Worm (Caenorhabditis elegans) whole organism, young adult: ENCODE data around the gene Y38C1AA.19.

Experiments
- F39B2.1 ChIP-seq: fragments of 200-800 bp; sonication (Bioruptor generic); IDR thresholded peaks from 2 replicates; pipeline ENCODE4 v1.3.6; 2022; ENCODE audit warnings: missing genetic modification reagents, missing genetic modification characterization, missing compliant biosample characterization
- F49E8.2 ChIP-seq: sonication (generic microtip); optimal IDR thresholded peaks from 3 replicates; lab custom pipeline; 2017; ENCODE audit warnings: missing genetic modification characterization, mild to moderate bottlenecking, missing compliant biosample characterization, antibody characterized with exemption, moderate library complexity; ENCODE audit not compliant: insufficient read depth
- let-607 ChIP-seq, 2 experiments: fragments of 200-800 bp in 1 of 2; sonication (Bioruptor generic) in 1 of 2; sonication (generic microtip) in 1 of 2; optimal IDR thresholded peaks; 2 replicates each; lab custom pipeline; 2016 to 2018; ENCODE audit warnings: mild to moderate bottlenecking in 2 of 2, missing compliant biosample characterization in 2 of 2, missing genetic modification characterization in 2 of 2, moderate library complexity in 2 of 2, missing genotype in 1 of 2
- snpc-4 ChIP-seq, 5 experiments: fragments of 150-350 bp in 1 of 5; sonication (generic microtip) in 4 of 5; optimal IDR thresholded peaks; 2 replicates each; lab custom pipeline; 2014 to 2018; ENCODE audit warnings: missing genetic modification characterization in 5 of 5, missing biosample characterization in 3 of 5, antibody characterized with exemption in 2 of 5, mild to moderate bottlenecking in 2 of 5, missing compliant biosample characterization in 2 of 5, missing genotype in 2 of 5, moderate library complexity in 2 of 5, missing genetic modification reagents in 1 of 5
- sptf-2 ChIP-seq: fragments of 200-800 bp; sonication (Bioruptor generic); optimal IDR thresholded peaks from 2 replicates; lab custom pipeline; 2018; ENCODE audit warnings: mild to moderate bottlenecking, missing genetic modification characterization, missing compliant biosample characterization
- xnd-1 ChIP-seq: sonication (generic microtip); optimal IDR thresholded peaks from 2 replicates; lab custom pipeline; 2016; ENCODE audit warnings: missing genotype, missing genetic modification reagents, missing genetic modification characterization, missing compliant biosample characterization

- TF ChIP-seq let-607 (tag; optimal IDR thresholded peaks at IDR 0.05; lab: Kevin White, UChicago), result no peak
- no peak for TF ChIP-seq F49E8.2 (tag; lab: Kevin White, UChicago)
- no peak for TF ChIP-seq snpc-4 (GFP tag; optimal IDR thresholded peaks at IDR 0.05; lab: Kevin White, UChicago)
- no peak for TF ChIP-seq snpc-4 (tag; optimal IDR thresholded peaks at IDR 0.05; lab: Kevin White, UChicago)
- TF ChIP-seq xnd-1 (tag; lab: Kevin White, UChicago), result no peak
- TF ChIP-seq sptf-2, result no peak
- TF ChIP-seq F39B2.1, result no peak
Measured at ce11 chrIV:147819-148218, 12.1 kb upstream of the Y38C1AA.19 start, which contains the start of gene col-99.
